Worm (Caenorhabditis elegans) whole organism, L2 larva: Measurements from ENCODE around the gene hlh-30.
A peak's percentile ranks its signal among the peaks of the same experiment; 100 is the strongest.

Source experiments
- C34F6.9 ChIP-seq: fragments of 150-350 bp; optimal IDR thresholded peaks from 2 replicates; lab custom pipeline; 2014; ENCODE audit warnings: missing biosample characterization, missing genetic modification characterization
- F13H6.1 ChIP-seq: sonication (generic microtip); optimal IDR thresholded peaks from 2 replicates; lab custom pipeline; 2016; ENCODE audit warnings: missing genetic modification characterization, missing compliant biosample characterization
- R02D3.7 ChIP-seq: fragments of 150-350 bp; optimal IDR thresholded peaks from 2 replicates; lab custom pipeline; 2014; ENCODE audit warnings: missing biosample characterization, missing genetic modification characterization
- Y55F3AM.14 ChIP-seq: fragments of 200-800 bp; sonication (Bioruptor generic); optimal IDR thresholded peaks from 2 replicates; lab custom pipeline; 2018; ENCODE audit warnings: mild to moderate bottlenecking, missing genetic modification characterization, missing compliant biosample characterization
- ZK546.5 ChIP-seq: sonication (generic microtip); optimal IDR thresholded peaks from 2 replicates; lab custom pipeline; 2017; ENCODE audit warnings: missing biosample characterization, missing genetic modification characterization
- alr-1 ChIP-seq: fragments of 150-350 bp; optimal IDR thresholded peaks from 2 replicates; lab custom pipeline; 2014; ENCODE audit warnings: missing biosample characterization, missing genetic modification characterization
- aly-2 ChIP-seq: fragments of 150-350 bp; optimal IDR thresholded peaks from 2 replicates; lab custom pipeline; 2014; ENCODE audit warnings: missing biosample characterization, missing genetic modification characterization
- ama-1 ChIP-seq: fragments of 150-350 bp; optimal IDR thresholded peaks from 2 replicates; lab custom pipeline; 2018; ENCODE audit warnings: inconsistent platforms
- blmp-1 ChIP-seq: sonication (generic microtip); optimal IDR thresholded peaks from 2 replicates; lab custom pipeline; 2017; ENCODE audit warnings: missing genetic modification characterization, mild to moderate bottlenecking, missing compliant biosample characterization, antibody characterized with exemption, moderate library complexity; ENCODE audit not compliant: insufficient read depth
- ceh-16 ChIP-seq: fragments of 150-350 bp; optimal IDR thresholded peaks from 2 replicates; lab custom pipeline; 2014; ENCODE audit warnings: missing biosample characterization, missing genetic modification characterization
- crh-2 ChIP-seq: sonication (generic microtip); optimal IDR thresholded peaks from 2 replicates; lab custom pipeline; 2017; ENCODE audit warnings: missing biosample characterization, missing genetic modification characterization
- dmd-4 ChIP-seq: sonication (generic microtip); optimal IDR thresholded peaks from 2 replicates; lab custom pipeline; 2017; ENCODE audit warnings: missing biosample characterization, missing genetic modification characterization
- egl-27 ChIP-seq: sonication (generic microtip); optimal IDR thresholded peaks from 3 replicates; lab custom pipeline; 2017; ENCODE audit warnings: missing biosample characterization, missing genetic modification reagents, missing genetic modification characterization
- elt-1 ChIP-seq: fragments of 150-350 bp; optimal IDR thresholded peaks from 2 replicates; lab custom pipeline; 2014; ENCODE audit warnings: missing biosample characterization, missing genetic modification characterization
- elt-3 ChIP-seq: sonication (generic microtip); optimal IDR thresholded peaks from 2 replicates; lab custom pipeline; 2017; ENCODE audit warnings: missing biosample characterization, missing genetic modification characterization
- fos-1 ChIP-seq: fragments of 150-350 bp; optimal IDR thresholded peaks from 2 replicates; lab custom pipeline; 2014; ENCODE audit warnings: missing biosample characterization, missing genetic modification characterization
- gmeb-1 ChIP-seq: fragments of 150-350 bp; optimal IDR thresholded peaks from 2 replicates; lab custom pipeline; 2014; ENCODE audit warnings: missing biosample characterization, missing genetic modification characterization
- lin-13 ChIP-seq: fragments of 150-350 bp; optimal IDR thresholded peaks from 2 replicates; lab custom pipeline; 2014; ENCODE audit warnings: missing biosample characterization, missing genetic modification reagents, missing genetic modification characterization
- lin-39 ChIP-seq: fragments of 150-350 bp; optimal IDR thresholded peaks from 2 replicates; lab custom pipeline; 2014; ENCODE audit warnings: missing biosample characterization, missing genetic modification reagents, missing genetic modification characterization
- lsy-2 ChIP-seq, 2 experiments: fragments of 150-350 bp in 1 of 2; sonication (generic microtip) in 1 of 2; optimal IDR thresholded peaks; 2 replicates each; lab custom pipeline; 2014 to 2017; ENCODE audit warnings: missing biosample characterization in 2 of 2, missing genetic modification characterization in 2 of 2
- mab-5 ChIP-seq: fragments of 150-350 bp; optimal IDR thresholded peaks from 2 replicates; lab custom pipeline; 2014; ENCODE audit warnings: missing biosample characterization, missing genetic modification characterization
- mbf-1 ChIP-seq: sonication (generic microtip); optimal IDR thresholded peaks from 2 replicates; lab custom pipeline; 2017; ENCODE audit warnings: missing biosample characterization, missing genetic modification characterization
- mdl-1 ChIP-seq, 2 experiments: fragments of 150-350 bp in 1 of 2; sonication (generic microtip) in 1 of 2; optimal IDR thresholded peaks; 2 replicates each; lab custom pipeline; 2017; ENCODE audit warnings: missing biosample characterization in 2 of 2, missing genetic modification characterization in 2 of 2
- nhr-11 ChIP-seq: fragments of 150-350 bp; optimal IDR thresholded peaks from 2 replicates; lab custom pipeline; 2014; ENCODE audit warnings: missing biosample characterization, missing genetic modification characterization
- nhr-12 ChIP-seq: fragments of 150-350 bp; optimal IDR thresholded peaks from 2 replicates; lab custom pipeline; 2014; ENCODE audit warnings: missing biosample characterization, missing genetic modification characterization
- nhr-129 ChIP-seq: fragments of 150-350 bp; optimal IDR thresholded peaks from 2 replicates; lab custom pipeline; 2014; ENCODE audit warnings: missing biosample characterization, missing genetic modification characterization
- nhr-21 ChIP-seq: fragments of 150-350 bp; optimal IDR thresholded peaks from 2 replicates; lab custom pipeline; 2014; ENCODE audit warnings: missing biosample characterization, missing genetic modification characterization
- nhr-23 ChIP-seq: fragments of 150-350 bp; optimal IDR thresholded peaks from 2 replicates; lab custom pipeline; 2014; ENCODE audit warnings: missing biosample characterization, missing genetic modification reagents, missing genetic modification characterization
- nhr-237 ChIP-seq: fragments of 150-350 bp; optimal IDR thresholded peaks from 2 replicates; lab custom pipeline; 2014; ENCODE audit warnings: missing biosample characterization, missing genetic modification characterization
- nhr-25 ChIP-seq: fragments of 150-350 bp; sonication (generic microtip); optimal IDR thresholded peaks from 3 replicates; lab custom pipeline; 2014; ENCODE audit warnings: missing biosample characterization, missing genetic modification characterization
- nhr-6 ChIP-seq: fragments of 150-350 bp; optimal IDR thresholded peaks from 2 replicates; lab custom pipeline; 2014; ENCODE audit warnings: missing biosample characterization, missing genetic modification characterization
- nhr-77 ChIP-seq: fragments of 150-350 bp; optimal IDR thresholded peaks from 2 replicates; lab custom pipeline; 2014; ENCODE audit warnings: missing biosample characterization, missing genetic modification characterization
- peb-1 ChIP-seq: fragments of 150-350 bp; optimal IDR thresholded peaks from 2 replicates; lab custom pipeline; 2014; ENCODE audit warnings: missing biosample characterization, missing genetic modification characterization
- sem-4 ChIP-seq: fragments of 150-350 bp; optimal IDR thresholded peaks from 2 replicates; lab custom pipeline; 2014; ENCODE audit warnings: missing biosample characterization, missing genetic modification reagents, missing genetic modification characterization
- skn-1 ChIP-seq: sonication (generic microtip); optimal IDR thresholded peaks from 2 replicates; lab custom pipeline; 2017; ENCODE audit warnings: missing biosample characterization, missing genetic modification characterization
- sma-3 ChIP-seq: sonication (generic microtip); optimal IDR thresholded peaks from 2 replicates; lab custom pipeline; 2016; ENCODE audit warnings: missing genetic modification reagents, missing genetic modification characterization, missing compliant biosample characterization
- sma-9 ChIP-seq, 2 experiments: fragments of 150-350 bp in 1 of 2; sonication (generic microtip) in 1 of 2; optimal IDR thresholded peaks; 2 replicates each; lab custom pipeline; 2014 to 2016; ENCODE audit warnings: missing genetic modification characterization in 2 of 2, mild to moderate bottlenecking in 1 of 2, missing biosample characterization in 1 of 2, missing compliant biosample characterization in 1 of 2, missing genetic modification reagents in 1 of 2, moderate library complexity in 1 of 2
- unc-39 ChIP-seq: fragments of 150-350 bp; optimal IDR thresholded peaks from 2 replicates; lab custom pipeline; 2014; ENCODE audit warnings: missing biosample characterization, missing genetic modification characterization
- unc-55 ChIP-seq: fragments of 150-350 bp; sonication (generic microtip); optimal IDR thresholded peaks from 3 replicates; lab custom pipeline; 2014; ENCODE audit warnings: missing biosample characterization, missing genetic modification reagents, missing genetic modification characterization
- zag-1 ChIP-seq: fragments of 150-350 bp; optimal IDR thresholded peaks from 2 replicates; lab custom pipeline; 2014; ENCODE audit warnings: missing biosample characterization, missing genetic modification characterization
- ztf-1 ChIP-seq: fragments of 200-800 bp; sonication (Bioruptor generic); conservative IDR thresholded peaks from 2 replicates; pipeline ENCODE4 v1.3.6; 2022; ENCODE audit warnings: missing genetic modification characterization, missing compliant biosample characterization
- ztf-11 ChIP-seq: sonication (generic microtip); optimal IDR thresholded peaks from 2 replicates; lab custom pipeline; 2017; ENCODE audit warnings: missing biosample characterization, missing genetic modification characterization
- ztf-4 ChIP-seq: fragments of 150-350 bp; optimal IDR thresholded peaks from 2 replicates; lab custom pipeline; 2014; ENCODE audit warnings: missing biosample characterization, missing genetic modification characterization

Gene hlh-30

ce11 chrIV:4029288-4029687 lies 5.5 kb downstream of the hlh-30 start:
- no peak for TF ChIP-seq zag-1 (tag; lab: Kevin White, UChicago)
- TF ChIP-seq mdl-1 (tag; optimal IDR thresholded peaks at IDR 0.05; lab: Kevin White, UChicago), result no peak
- TF ChIP-seq fos-1 (tag; lab: Kevin White, UChicago), result peak; percentile 35
- peak; percentile 65 for TF ChIP-seq sma-9 (GFP tag; optimal IDR thresholded peaks at IDR 0.05; lab: Kevin White, UChicago)
- no peak for TF ChIP-seq sma-9 (tag; optimal IDR thresholded peaks at IDR 0.05; lab: Kevin White, UChicago)
- no peak for TF ChIP-seq nhr-23
- TF ChIP-seq ceh-16 (tag; lab: Kevin White, UChicago), result no peak
- no peak for TF ChIP-seq nhr-6 (tag; lab: Kevin White, UChicago)
- peak; percentile 26 for TF ChIP-seq ama-1 (lab: Kevin White, UChicago)
- TF ChIP-seq Y55F3AM.14 (GFP tag; lab: Kevin White, UChicago), result no peak
- no peak for TF ChIP-seq nhr-25
- TF ChIP-seq mab-5 (tag; lab: Kevin White, UChicago), result no peak
- no peak for TF ChIP-seq nhr-12
- TF ChIP-seq nhr-11 (tag; lab: Kevin White, UChicago), result no peak
- peak; percentile 21 for TF ChIP-seq crh-2
- no peak for TF ChIP-seq blmp-1 (tag; lab: Kevin White, UChicago)
- TF ChIP-seq sem-4 (tag; lab: Kevin White, UChicago), result no peak
- TF ChIP-seq mbf-1, result no peak
- no peak for TF ChIP-seq nhr-21 (tag; lab: Kevin White, UChicago)
- TF ChIP-seq ztf-4 (tag; lab: Kevin White, UChicago), result no peak
- no peak for TF ChIP-seq nhr-237 (tag; lab: Kevin White, UChicago)
- no peak for TF ChIP-seq elt-1 (tag; lab: Kevin White, UChicago)
- TF ChIP-seq R02D3.7 (tag; lab: Kevin White, UChicago), result no peak
- TF ChIP-seq aly-2 (tag; lab: Kevin White, UChicago), result no peak
- no peak for TF ChIP-seq ZK546.5 (tag; lab: Kevin White, UChicago)
- TF ChIP-seq sma-3, result peak; percentile 46
- TF ChIP-seq elt-3, result no peak
- TF ChIP-seq ztf-1 (GFP tag; lab: Robert Waterston, UW), result no peak
- no peak for TF ChIP-seq nhr-77 (tag; lab: Kevin White, UChicago)
- no peak for TF ChIP-seq unc-39 (tag; lab: Kevin White, UChicago)
- TF ChIP-seq lin-13 (GFP tag; lab: Kevin White, UChicago), result no peak
- no peak for TF ChIP-seq gmeb-1 (tag; lab: Kevin White, UChicago)
- no peak for TF ChIP-seq unc-55
- no peak for TF ChIP-seq nhr-129 (tag; lab: Kevin White, UChicago)
- TF ChIP-seq lin-39 (tag; lab: Kevin White, UChicago), result no peak
- no peak for TF ChIP-seq alr-1
- TF ChIP-seq lsy-2 (tag; optimal IDR thresholded peaks at IDR 0.05; lab: Kevin White, UChicago), result no peak
- no peak for TF ChIP-seq ztf-11
- no peak for TF ChIP-seq egl-27
- TF ChIP-seq dmd-4 (tag; lab: Kevin White, UChicago), result no peak
- no peak for TF ChIP-seq peb-1 (tag; lab: Kevin White, UChicago)
- TF ChIP-seq C34F6.9, result no peak

DNA sequence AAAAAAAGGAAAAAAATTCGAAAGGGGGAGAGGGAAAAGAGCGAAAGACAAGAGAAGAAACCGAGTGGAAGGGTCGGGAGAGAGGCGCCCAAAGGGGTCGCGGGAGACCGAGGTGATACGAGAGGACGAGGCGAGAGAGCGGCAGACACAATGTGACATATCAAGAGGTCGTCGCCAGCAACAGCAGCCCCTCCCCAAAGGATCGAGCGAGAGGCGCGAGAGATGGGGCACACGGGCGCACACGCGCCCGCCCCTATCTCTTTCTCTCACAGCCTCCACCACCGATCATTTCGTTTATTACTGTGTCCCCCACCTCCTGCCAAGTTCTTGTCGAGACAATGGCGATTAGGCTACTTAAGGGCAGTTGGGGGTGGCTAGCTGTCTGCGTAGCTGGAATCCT lies 6.6 kb downstream of the hlh-30 start:
- TF ChIP-seq mab-5 (tag; lab: Kevin White, UChicago) (peak; percentile 15), sem-4 (tag; lab: Kevin White, UChicago) (peak; percentile 32), nhr-21 (tag; lab: Kevin White, UChicago) (peak; percentile 59), elt-1 (tag; lab: Kevin White, UChicago) (peak; percentile 11), crh-2 (peak; percentile 55), ztf-1 (GFP tag; lab: Robert Waterston, UW) (no peak), fos-1 (tag; lab: Kevin White, UChicago) (peak; percentile 79), C34F6.9 (peak; percentile 14), egl-27 (no peak), blmp-1 (tag; lab: Kevin White, UChicago) (peak; percentile 52), nhr-129 (tag; lab: Kevin White, UChicago) (peak; percentile 82), ZK546.5 (tag; lab: Kevin White, UChicago) (no peak), lsy-2 (tag; optimal IDR thresholded peaks at IDR 0.05; lab: Kevin White, UChicago) (peak; percentile 5 to 52), peb-1 (tag; lab: Kevin White, UChicago) (no peak), nhr-6 (tag; lab: Kevin White, UChicago) (peak; percentile 24), sma-9 (GFP tag; optimal IDR thresholded peaks at IDR 0.05; lab: Kevin White, UChicago) (peak; percentile 88), sma-9 (tag; optimal IDR thresholded peaks at IDR 0.05; lab: Kevin White, UChicago) (no peak), lin-13 (GFP tag; lab: Kevin White, UChicago) (peak; percentile 4), gmeb-1 (tag; lab: Kevin White, UChicago) (peak; percentile 25), ama-1 (lab: Kevin White, UChicago) (no peak), mdl-1 (tag; optimal IDR thresholded peaks at IDR 0.05; lab: Kevin White, UChicago) (peak; percentile 70 to 72), Y55F3AM.14 (GFP tag; lab: Kevin White, UChicago) (peak; percentile 70), F13H6.1 (tag; lab: Kevin White, UChicago) (peak; percentile 91), zag-1 (tag; lab: Kevin White, UChicago) (peak; percentile 5), nhr-25 (peak; percentile 54), skn-1 (tag; lab: Kevin White, UChicago) (no peak), elt-3 (no peak), sma-3 (peak; percentile 69), dmd-4 (tag; lab: Kevin White, UChicago) (no peak), nhr-237 (tag; lab: Kevin White, UChicago) (no peak), ceh-16 (tag; lab: Kevin White, UChicago) (peak; percentile 92), unc-55 (no peak), nhr-11 (tag; lab: Kevin White, UChicago) (no peak)
